Worm (Caenorhabditis elegans) whole organism, dauer: Measurements from ENCODE around the gene pfs-2.

ENCODE experiments used
- unc-62 ChIP-seq: sonication (generic microtip); optimal IDR thresholded peaks from 2 replicates; lab custom pipeline; 2017; ENCODE audit warnings: missing biosample characterization, missing genetic modification reagents, missing genetic modification characterization

pfs-2 gene

DNA sequence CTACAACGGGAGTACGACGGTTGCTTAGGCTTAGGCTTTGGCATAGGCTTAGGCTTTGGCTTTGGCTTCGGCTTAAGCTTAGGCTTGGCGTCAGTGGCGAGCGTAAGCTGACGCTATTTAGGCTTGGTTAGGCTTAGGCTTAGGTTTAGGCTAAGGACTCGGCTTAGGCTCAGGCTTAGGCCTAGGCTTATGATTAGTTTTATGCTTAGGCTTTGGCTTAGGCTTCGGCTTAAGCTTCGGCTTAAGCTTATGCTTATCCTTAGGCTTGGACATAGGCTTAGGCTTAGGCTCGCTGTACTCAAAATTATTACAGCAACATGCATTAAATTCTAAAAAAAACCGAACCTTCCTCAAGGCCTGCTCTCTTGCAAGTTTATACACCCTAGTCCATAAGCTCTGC, 16.4 kb downstream of the pfs-2 start:
- no peak for TF ChIP-seq unc-62

DNA sequence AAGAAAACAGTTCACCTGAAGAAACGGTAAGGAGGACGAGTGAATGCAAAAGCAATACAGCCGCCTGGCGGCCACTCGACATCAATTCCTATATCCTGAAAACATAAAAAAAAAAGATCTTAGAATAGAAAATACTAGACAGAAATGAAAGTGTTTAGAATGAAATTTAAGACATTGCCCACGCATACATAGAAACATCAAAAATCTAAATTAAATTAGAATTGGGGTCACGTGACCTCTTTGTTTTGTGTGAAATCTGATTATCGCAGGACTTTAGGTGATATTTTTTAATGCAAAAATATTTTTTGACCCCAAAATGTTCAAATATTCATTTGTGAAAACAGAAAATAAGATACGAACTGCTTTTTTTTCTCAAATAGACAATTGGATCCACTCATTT, 19.6 kb downstream of the pfs-2 start, which contains the start of gene acr-20:
TSS of gene acr-20 (minus strand) at position 101 of the 400 bp plus-strand sequence.
- TF ChIP-seq unc-62, result no peak

DNA sequence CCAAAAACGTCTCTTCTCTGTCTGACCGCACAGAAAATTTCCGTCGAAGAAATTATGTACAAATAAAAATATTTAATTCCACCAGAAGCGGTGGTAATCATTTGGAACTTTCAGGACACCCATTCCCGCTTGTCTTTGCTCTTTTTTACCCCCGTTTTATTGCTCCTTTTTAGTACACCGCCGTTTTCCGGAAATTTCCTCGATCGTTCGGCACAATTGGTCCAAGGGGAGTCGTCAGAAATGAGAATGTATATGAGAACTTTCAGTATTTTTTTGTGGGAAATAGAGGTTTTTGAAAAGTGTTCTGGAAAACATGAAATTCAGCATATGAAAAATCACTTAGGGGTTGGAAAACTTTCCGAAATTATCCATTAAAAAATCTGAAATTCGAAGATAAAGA, 22.6 kb downstream of the pfs-2 start:
- no peak for TF ChIP-seq unc-62

DNA sequence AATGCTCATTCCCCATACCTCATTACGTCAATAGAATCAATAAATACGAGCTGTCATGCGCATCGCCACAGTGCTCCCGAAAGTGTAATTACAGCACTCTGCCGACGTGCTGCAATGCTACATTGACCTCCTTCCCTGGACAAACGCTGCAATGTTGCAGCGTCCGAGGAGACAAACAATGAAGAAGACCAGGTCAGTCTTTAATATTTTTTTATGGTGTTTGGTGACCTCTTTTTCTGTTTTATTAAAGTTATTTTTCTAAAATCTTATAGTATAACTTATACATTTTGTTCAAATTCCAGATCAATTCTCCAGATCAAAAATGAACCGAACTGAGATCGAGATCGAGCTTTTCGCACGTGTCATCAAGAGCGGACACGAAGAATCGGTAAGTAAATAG, 23.3 kb downstream of the pfs-2 start, which contains the start of gene sdz-26:
TSS of gene sdz-26 (plus strand) at position 301 of the 400 bp plus-strand sequence.
- TF ChIP-seq unc-62, result no peak

DNA sequence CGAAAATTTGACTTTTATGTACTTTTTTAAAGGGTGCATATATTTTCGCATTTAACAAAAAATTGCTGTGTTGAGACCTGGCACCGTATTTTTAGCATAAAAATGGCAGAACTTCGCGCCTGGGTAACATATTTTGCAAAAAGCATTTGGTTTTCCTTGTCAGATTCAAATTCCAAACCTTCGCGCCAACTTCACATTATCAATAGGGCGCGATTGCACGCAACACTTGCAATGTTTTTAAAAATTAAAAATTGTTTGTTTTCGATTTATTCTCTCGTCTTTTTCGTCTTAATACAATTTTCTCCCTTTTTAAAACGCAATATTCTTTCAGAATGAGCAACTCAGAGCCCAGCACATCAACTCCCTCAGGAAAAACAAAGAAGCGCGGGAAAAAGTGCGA, 25.5 kb downstream of the pfs-2 start, which contains the start of gene mes-2:
TSS of gene mes-2 (plus strand) at position 330 of the 400 bp plus-strand sequence.
- TF ChIP-seq unc-62, result no peak

DNA sequence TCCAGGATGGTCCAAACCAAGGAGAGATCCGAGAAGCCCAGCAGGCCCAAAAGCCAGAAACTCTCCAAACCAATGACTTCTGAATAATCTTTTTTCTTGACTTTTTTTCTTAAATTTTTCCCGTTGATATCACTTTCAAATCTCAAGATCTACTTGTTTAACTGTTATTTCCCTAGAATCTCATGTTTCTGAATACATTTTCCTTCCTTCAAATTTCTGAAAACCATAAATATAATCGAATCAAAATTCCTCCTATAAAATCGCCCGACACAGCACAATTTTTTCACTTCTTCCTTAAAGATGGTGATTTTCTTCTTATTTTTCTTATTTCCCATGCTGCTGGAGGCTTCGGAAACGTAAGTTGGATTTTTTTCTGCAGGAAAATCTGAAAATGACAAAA, 30.0 kb downstream of the pfs-2 start, which contains the start of gene F26H11.8:
TSS of gene F26H11.8 (plus strand) at position 301 of the 400 bp plus-strand sequence.
- TF ChIP-seq unc-62, result no peak

DNA sequence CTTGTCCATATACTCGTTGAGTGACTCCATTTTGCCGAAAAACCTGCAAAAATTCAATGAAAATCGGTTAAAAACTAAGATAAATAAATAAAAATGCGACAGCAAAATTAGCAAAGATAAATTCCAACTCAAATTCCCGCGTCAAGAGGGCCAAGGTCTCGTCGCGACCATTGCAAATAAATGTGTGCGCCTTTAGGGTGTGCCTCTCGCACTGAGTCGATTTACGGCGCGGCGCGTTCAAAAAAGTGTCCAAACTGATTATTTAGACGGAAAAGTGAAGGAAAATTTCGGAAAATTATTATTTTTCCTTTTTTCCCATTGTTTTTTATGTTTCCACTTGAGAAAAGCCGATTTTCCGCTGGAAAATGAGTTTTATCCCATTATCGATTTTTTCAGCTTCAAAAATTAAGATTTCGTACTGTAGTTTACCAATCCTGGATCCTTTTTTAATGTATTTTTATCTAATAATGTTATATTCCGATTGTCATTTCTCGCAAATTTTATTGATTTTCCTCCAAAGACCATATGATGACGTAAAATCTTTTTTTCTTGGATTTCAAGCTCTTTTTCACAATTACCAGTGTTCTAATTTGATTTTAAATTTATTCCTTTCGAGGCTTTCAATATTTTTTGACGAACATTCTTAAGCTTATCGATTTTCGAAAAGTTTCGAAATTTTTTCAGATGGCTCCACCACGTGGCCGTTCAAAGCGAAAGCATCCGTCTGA, 32.0 kb downstream of the pfs-2 start, which contains the start of the genes kbp-3 and nurf-1:
TSS of gene kbp-3 (minus strand) at position 43 of the 728 bp plus-strand sequence.
TSS of gene nurf-1 (plus strand) at position 678 of the 728 bp plus-strand sequence.
- no peak for TF ChIP-seq unc-62

DNA sequence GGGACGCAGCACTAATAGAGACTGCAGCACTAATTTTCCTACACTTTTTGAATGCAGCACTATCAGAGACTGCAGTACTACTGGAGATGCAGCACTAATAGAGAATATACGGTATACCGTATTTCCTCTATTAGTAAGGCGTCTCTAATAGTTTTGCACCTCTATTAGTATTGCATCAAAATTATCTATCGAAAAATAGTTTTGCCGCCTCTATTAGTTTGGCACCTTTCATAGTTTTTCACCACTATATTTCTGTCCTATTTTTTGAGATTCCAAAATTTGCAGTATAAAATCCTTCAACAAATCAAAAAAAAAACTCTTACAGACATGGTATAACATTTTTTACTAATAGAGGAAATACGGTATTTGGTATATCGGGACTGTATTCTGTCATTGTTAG, 35.6 kb downstream of the pfs-2 start:
- TF ChIP-seq unc-62, result no peak

DNA sequence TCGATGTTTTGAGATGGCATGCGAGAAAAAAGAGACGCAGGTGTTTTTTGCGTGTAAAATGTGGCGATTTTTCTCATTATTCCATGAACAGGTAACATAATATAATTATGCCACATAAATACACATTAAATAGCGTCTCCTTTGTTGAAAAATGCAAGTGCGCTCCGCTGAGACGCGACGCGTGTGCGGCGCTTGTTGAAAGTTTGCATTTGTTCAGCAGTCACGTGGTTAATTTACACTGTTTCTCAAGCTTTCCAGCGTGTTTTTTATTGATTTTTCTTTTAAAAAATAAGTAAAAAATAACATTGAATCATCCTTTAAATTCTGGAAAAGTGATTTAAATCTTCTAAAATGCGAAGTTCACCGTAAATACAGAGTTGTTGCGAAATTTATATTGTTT, 41.4 kb downstream of the pfs-2 start:
- TF ChIP-seq unc-62, result no peak

DNA sequence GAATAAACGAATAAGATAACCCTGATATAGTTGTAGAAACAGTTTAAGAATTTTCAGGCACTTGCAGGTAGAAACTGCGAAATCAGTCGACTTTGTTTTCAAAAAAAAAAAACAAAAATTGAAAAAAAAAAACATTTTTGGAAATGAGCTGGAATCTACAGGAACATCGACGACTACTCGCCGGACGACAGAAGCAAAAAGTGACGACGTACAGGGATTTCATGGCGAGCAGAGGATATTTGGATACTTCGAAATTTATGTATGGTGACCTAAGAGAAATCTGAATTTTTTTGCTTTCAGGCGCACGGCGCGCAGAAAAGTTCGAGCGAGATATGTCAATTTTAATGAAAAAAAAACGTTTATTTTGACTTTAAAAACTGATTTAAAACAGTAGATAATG, 42.9 kb downstream of the pfs-2 start:
- TF ChIP-seq unc-62, result no peak

DNA sequence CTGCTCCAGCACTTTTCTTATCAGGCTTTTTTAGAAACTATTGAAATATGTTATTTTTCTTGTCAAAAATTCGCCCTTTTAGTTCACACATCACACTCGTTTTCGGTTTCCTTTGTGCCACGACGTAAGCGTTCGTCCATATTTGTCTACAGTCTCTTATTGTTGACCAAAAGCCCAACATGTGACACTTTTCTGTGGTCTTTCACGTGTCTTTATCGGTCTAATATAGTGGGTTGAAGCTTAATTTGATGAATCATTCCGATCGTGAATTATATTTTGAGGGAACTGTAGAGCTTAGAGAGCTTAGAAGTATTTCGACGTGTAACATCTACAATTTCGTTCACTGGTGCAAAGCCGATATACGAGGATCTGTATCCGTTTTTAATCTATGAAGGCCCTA, 46.1 kb downstream of the pfs-2 start:
- TF ChIP-seq unc-62, result no peak

DNA sequence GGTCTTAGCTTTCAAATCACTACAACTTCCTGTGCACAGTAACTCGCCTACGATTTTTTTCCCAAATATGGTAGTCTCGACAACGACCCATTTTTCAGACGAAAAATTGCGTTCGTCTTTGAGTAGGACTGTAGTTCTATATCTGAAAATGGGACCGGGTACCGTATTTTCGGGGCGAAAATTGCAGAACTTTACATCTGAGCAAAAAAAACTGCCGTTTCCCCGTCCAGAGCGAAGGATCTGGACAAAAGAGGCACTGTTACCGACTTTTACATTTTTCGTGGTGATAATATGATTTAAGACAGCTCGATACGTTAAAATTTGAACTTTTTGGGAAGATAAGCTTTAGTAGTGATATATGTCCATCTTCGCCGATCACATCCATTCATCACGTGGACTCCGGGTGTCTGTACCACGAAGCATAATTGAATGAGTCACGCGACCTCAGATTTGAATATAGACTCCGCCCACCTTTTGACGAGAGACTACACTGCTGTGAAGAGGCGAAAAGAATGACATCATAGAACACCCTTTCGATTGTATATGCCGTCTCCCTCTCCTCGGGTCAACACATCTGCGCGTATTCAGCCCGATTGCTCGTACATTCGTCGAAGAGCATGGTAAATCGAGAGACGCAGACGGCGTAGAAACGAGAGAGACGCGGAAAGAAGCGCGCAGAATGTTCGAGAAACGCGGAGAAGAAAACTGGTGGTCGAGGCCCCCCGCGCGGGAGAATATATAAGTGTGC, 46.7 kb downstream of the pfs-2 start:
- TF ChIP-seq unc-62, result no peak

DNA sequence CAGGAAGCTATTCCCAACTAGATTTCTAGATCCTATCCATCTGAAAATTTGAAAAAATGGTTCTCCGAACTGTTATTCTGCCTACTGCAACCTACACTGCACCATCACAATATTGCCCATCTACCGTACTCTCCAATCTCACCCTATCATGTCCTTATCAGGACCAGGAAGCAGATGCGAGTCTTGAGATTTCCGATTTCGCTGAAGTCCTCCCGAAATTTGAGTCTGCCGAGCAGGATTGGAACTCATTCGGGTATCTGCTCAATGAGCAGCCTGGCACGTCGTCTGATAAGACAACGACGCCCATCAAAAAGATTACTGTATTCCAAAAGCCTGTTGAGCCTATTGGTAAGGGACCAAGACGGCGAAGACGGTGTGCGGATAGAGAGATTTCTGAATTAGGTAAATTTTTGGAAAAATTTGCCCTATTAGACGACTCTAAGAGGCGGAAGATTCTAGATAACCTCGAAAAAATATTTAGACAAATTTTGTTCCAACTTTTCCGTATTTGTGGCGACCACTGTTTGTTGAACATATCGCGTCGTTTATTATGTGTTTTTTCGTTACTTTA, 47.4 kb downstream of the pfs-2 start:
- TF ChIP-seq unc-62, result no peak

DNA sequence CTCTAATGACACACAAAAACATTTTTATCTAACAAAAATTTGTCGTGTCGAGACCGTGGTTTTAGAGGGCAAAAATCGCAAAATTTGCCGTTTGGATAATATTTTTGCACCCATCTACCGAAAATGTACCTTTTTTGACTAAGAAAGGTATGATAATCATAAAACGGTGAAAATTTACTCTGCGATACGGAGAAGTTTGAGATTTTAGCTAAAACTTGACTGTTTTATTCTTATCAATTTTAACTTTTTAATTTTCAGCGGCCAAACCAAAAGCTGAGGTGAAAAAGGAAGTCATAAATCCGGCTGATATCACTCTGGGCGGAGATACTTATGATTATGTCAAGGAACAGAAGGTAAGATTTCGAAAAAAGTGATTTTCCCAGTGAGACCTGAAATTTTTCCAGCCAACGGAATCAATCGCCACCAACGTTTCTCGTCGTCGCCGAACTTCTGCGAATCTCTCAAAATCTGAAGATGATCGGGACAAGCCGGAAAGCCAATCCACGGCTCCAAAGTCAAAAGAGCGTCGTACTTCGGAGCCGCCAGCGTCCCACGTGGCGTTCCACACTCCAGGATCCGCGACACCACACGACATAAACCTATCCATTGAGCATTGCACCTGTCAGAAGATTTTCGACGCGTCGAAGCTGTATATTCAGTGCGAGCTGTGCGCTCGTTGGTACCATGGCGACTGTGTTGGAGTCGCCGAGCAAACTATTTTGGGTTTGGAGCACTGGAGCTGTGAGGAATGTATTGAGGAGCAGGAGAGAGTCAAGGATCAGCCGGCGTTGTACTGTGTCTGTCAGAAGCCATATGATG, 48.2 kb downstream of the pfs-2 start:
- TF ChIP-seq unc-62, result no peak

DNA sequence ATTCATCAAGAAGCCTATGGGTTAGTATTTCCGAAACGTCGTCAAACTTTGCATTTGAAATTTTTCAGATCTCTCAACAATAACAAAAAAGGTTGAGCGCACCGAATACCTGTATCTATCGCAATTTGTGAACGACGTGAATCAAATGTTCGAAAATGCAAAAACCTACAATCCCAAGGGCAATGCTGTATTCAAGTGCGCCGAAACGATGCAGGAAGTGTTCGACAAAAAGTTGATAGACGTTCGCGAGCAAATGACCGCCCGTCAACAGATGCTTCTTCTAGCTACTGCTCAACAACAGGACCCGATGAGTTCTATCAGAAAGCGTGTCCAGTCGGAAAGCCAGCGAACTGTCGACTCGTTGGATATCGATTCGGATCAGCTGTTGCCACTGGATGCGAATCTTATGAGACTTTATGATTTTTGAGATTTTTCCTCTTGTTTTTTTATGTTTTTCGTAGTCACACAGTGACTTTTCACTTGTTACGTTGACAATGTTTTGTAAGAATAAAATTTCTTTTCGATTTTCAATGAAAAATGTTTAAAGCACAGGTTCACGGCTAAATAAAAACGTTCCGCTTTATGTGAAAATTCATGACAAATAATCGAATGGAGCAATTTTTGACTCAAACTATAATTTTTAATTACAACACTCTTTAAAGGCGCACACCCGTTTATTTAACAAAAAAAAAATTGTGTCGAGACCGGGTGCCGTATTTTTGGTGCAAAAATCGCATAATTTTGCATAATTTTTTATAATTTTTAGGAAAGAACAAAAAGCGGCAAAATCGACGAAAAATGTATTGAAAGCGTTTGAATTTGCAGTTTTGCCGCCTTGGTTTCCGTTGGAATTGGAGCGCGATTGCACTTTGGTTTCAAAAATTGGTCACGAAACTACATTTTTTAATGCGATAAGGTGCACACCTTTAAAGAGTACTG, 49.4 kb downstream of the pfs-2 start:
- TF ChIP-seq unc-62, result no peak
